Worm (Caenorhabditis elegans) whole organism, early embryonic: ENCODE data around the gene ador-1.

Experiments
- B0310.2 ChIP-seq: sonication (generic microtip); optimal IDR thresholded peaks from 2 replicates; lab custom pipeline; 2016; ENCODE audit warnings: mild to moderate bottlenecking, missing genetic modification characterization, missing compliant biosample characterization
- F13C5.2 ChIP-seq: sonication (generic microtip); optimal IDR thresholded peaks from 2 replicates; lab custom pipeline; 2017; ENCODE audit warnings: mild to moderate bottlenecking, missing genetic modification characterization, inconsistent platforms, missing compliant biosample characterization
- aly-1 ChIP-seq: sonication (generic microtip); optimal IDR thresholded peaks from 2 replicates; lab custom pipeline; 2016; ENCODE audit warnings: missing genetic modification characterization, missing compliant biosample characterization
- ama-1 ChIP-seq: fragments of 150-350 bp; optimal IDR thresholded peaks from 2 replicates; lab custom pipeline; 2014
- ceh-13 ChIP-seq: fragments of 200-800 bp; sonication (Bioruptor generic); optimal IDR thresholded peaks from 2 replicates; lab custom pipeline; 2018; ENCODE audit warnings: mild to moderate bottlenecking, missing genetic modification characterization, missing compliant biosample characterization
- ceh-36 ChIP-seq: sonication (generic microtip); optimal IDR thresholded peaks from 2 replicates; lab custom pipeline; 2016; ENCODE audit warnings: missing genetic modification characterization, inconsistent platforms, missing compliant biosample characterization
- ets-7 ChIP-seq: sonication (generic microtip); optimal IDR thresholded peaks from 2 replicates; lab custom pipeline; 2016; ENCODE audit warnings: missing genotype, missing genetic modification characterization, missing compliant biosample characterization
- hmbx-1 ChIP-seq: sonication (generic microtip); optimal IDR thresholded peaks from 2 replicates; lab custom pipeline; 2016; ENCODE audit warnings: mild to moderate bottlenecking, missing genetic modification characterization, missing compliant biosample characterization
- hmg-4 ChIP-seq: fragments of 200-800 bp; sonication (Bioruptor generic); optimal IDR thresholded peaks from 2 replicates; lab custom pipeline; 2018; ENCODE audit warnings: mild to moderate bottlenecking, missing genetic modification characterization, missing compliant biosample characterization
- hnd-1 ChIP-seq: sonication (generic microtip); optimal IDR thresholded peaks from 2 replicates; lab custom pipeline; 2016; ENCODE audit warnings: missing genetic modification characterization, missing compliant biosample characterization
- pes-1 ChIP-seq: fragments of 200-800 bp; sonication (Bioruptor generic); IDR thresholded peaks from 2 replicates; pipeline ENCODE4 v1.3.6; 2022; ENCODE audit warnings: missing genetic modification reagents, missing genetic modification characterization, missing compliant biosample characterization
- sea-1 ChIP-seq: fragments of 200-800 bp; sonication (Bioruptor generic); conservative IDR thresholded peaks from 2 replicates; pipeline ENCODE4 v1.3.6; 2022; ENCODE audit warnings: missing genetic modification characterization, missing compliant biosample characterization
- tbx-11 ChIP-seq: fragments of 200-800 bp; sonication (Bioruptor generic); IDR thresholded peaks from 2 replicates; pipeline ENCODE4 v1.3.6; 2022; ENCODE audit warnings: missing genetic modification characterization, missing compliant biosample characterization
- tbx-37 ChIP-seq: fragments of 200-800 bp; sonication (Bioruptor generic); conservative IDR thresholded peaks from 2 replicates; pipeline ENCODE4 v1.3.6; 2022; ENCODE audit warnings: missing genetic modification reagents, missing genetic modification characterization, missing compliant biosample characterization
- tra-4 ChIP-seq: sonication (generic microtip); optimal IDR thresholded peaks from 2 replicates; lab custom pipeline; 2017; ENCODE audit warnings: missing genetic modification characterization, missing compliant biosample characterization

The ador-1 gene

DNA sequence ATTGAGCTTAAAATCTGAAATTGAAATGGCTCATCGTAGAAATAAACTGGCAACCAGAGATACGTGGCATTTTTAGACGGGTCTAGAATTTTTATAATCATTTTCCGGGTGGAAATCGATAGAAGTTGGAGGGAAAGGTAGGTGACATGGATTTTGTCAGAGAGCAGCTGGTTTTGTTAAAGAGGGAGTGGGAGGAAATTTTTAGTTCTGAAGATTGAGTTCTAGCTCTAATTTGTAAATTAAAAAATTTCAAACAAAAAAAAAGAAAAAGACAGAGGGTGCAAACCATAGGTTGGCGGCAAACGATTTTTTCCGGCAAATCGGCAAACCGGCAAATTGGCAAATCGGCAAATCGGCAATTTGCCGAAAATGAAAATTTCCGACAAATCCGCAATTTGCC lies 46.1 kb downstream of the ador-1 start, which contains the start of gene sre-32:
Gene sre-32, minus strand, starts transcription at position 101 of the 400 bp plus-strand sequence.
- no peak for TF ChIP-seq hnd-1 (tag; lab: Kevin White, UChicago)
- TF ChIP-seq tbx-11: no peak

DNA sequence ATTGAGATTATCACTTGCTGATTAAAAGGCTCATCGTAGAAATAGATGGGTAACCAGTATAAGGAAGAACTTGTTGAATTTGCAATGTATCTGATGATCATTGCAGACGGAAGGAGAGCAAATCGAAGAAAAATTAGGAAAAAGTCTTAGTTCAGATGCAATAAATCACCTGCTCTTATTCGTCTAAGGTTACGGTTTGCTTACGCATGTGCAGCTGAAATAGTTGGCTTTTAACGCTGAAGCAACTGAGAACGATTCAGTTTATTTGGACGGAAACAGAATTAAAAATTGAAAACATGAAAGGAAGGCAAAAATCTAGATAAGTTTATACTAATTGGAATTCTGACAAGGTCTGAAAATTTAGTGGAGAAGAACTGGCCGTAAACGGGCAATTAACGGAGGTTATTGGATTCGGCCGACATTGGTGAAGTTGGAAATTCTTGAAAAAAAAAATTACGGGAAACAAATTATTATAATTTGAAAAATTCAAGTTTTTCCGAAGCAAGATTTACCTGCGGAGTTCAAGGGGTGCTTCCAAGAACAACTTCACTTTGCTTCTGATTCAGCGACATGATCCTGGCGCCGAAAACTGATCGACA lies 49.8 kb downstream of the ador-1 start, which contains the start of the genes sre-35 and sre-33:
Gene sre-35, minus strand, starts transcription at position 101 of the 599 bp plus-strand sequence.
Gene sre-33, plus strand, starts transcription at position 549 of the 599 bp plus-strand sequence.
- no peak for TF ChIP-seq sea-1
- no peak for TF ChIP-seq tbx-11
- TF ChIP-seq tbx-37 (GFP tag; lab: Robert Waterston, UW): no peak
- no peak for TF ChIP-seq B0310.2 (tag; lab: Kevin White, UChicago)
- TF ChIP-seq ceh-13 (GFP tag; lab: Kevin White, UChicago): no peak
- no peak for TF ChIP-seq hnd-1 (tag; lab: Kevin White, UChicago)
- no peak for TF ChIP-seq F13C5.2 (tag; lab: Kevin White, UChicago)
- TF ChIP-seq aly-1 (tag; lab: Kevin White, UChicago): no peak
- no peak for TF ChIP-seq ets-7 (tag; lab: Kevin White, UChicago)
- no peak for TF ChIP-seq hmbx-1 (tag; lab: Kevin White, UChicago)
- no peak for TF ChIP-seq hmg-4 (GFP tag; lab: Kevin White, UChicago)
- no peak for TF ChIP-seq ceh-36
- no peak for TF ChIP-seq pes-1 (GFP tag; lab: Robert Waterston, UW)

DNA sequence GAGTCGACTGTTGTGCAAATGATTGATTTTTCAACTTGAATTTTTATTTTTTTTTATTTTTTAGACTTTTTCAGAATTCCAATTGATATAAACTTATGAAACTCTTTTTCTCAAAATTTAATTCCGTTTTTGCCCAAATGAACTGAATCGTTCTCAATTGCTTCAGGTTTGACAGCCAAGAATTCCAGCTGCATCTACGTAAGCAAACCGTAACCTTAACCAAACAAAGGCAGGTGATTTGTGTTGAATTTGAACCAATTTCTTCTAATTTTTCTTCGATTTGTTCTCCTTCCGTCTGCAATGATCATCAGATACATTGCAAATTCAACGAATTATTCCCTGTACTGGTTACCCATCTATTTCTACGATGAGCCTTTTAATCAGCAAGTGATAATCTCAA lies 52.8 kb downstream of the ador-1 start, which contains the start of gene sre-34:
Gene sre-34, plus strand, starts transcription at position 301 of the 400 bp plus-strand sequence.
- TF ChIP-seq hmg-4 (GFP tag; lab: Kevin White, UChicago): no peak

DNA sequence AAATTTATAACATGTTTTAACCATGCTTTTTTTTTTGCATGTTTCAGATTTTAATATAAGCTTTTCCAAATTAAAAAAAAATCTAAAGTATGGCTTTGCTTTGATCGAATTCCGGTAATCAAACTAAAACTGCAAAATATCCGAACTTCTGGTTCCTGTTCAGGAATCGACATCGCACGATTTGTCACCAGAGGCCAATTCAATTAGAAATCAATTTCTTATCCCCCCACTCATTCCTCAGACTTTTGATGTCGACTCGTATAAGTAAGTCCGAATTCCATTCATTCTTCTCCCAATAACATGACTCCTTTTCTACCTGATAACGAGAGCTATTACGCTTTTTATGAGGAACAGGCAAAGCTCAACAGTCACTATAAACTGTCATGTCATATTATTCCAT lies 54.4 kb downstream of the ador-1 start, which contains the start of gene srh-27:
Gene srh-27, plus strand, starts transcription at position 301 of the 400 bp plus-strand sequence.
- TF ChIP-seq B0310.2 (tag; lab: Kevin White, UChicago) (no peak), tbx-37 (GFP tag; lab: Robert Waterston, UW) (no peak), sea-1 (no peak), ama-1 (lab: Kevin White, UChicago) (no peak), aly-1 (tag; lab: Kevin White, UChicago) (no peak), ets-7 (tag; lab: Kevin White, UChicago) (no peak), ceh-36 (no peak), pes-1 (GFP tag; lab: Robert Waterston, UW) (no peak), hmg-4 (GFP tag; lab: Kevin White, UChicago) (no peak), hmbx-1 (tag; lab: Kevin White, UChicago) (no peak), hnd-1 (tag; lab: Kevin White, UChicago) (no peak), F13C5.2 (tag; lab: Kevin White, UChicago) (no peak), tra-4 (tag; lab: Kevin White, UChicago) (no peak)
